Worm (Caenorhabditis elegans): ENCODE results near the gene jmjd-2.

The jmjd-2 gene

DNA sequence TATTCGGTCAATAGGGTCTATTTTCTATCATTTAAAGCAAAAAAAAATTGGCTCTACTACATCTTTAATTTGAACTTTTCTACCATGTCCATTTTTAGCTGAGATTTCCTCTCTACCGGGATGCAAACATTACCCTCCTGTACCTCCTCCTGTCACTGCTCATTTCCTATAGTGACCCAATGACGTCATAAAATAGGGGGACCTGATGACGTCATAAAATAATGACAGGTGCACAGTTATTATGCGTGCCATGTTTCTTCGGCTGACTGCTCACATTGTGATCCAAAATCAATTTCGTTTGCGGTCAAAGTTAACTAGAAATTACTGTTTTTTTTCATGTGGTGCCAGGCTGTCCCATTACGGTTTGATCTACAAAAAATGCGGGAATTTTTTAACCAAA is 56.5 kb downstream of the jmjd-2 start:
- TF ChIP-seq ama-1 (optimal IDR thresholded peaks at IDR 0.05) (no peak), dmd-9 (GFP tag; IDR thresholded peaks at IDR 0.05) (no peak), mdt-29 (GFP tag; IDR thresholded peaks at IDR 0.05) (no peak), nhr-48 (tag; optimal IDR thresholded peaks at IDR 0.05) (no peak), lin-15B (tag; optimal IDR thresholded peaks at IDR 0.05) (no peak), mxl-3 (GFP tag; optimal IDR thresholded peaks at IDR 0.05) (no peak), R02D3.7 (tag; optimal IDR thresholded peaks at IDR 0.05) (no peak), vab-7 (GFP tag; IDR thresholded peaks at IDR 0.05) (no peak), hlh-30 (tag; optimal IDR thresholded peaks at IDR 0.05; ENCODE audit: insufficient read depth) (no peak), Y5F2A.4 (GFP tag; optimal IDR thresholded peaks at IDR 0.05) (no peak), ceh-28 (tag; optimal IDR thresholded peaks at IDR 0.05) (no peak), attf-4 (tag; optimal IDR thresholded peaks at IDR 0.05) (no peak)
